Worm (Caenorhabditis elegans) whole organism, L1 larva: Measurements from ENCODE around the gene isy-1.

Experiments
- C04F5.9 ChIP-seq: sonication (generic microtip); optimal IDR thresholded peaks from 2 replicates; lab custom pipeline; 2016; ENCODE audit warnings: missing genetic modification characterization, missing compliant biosample characterization
- F16B12.6 ChIP-seq: fragments of 150-350 bp; optimal IDR thresholded peaks from 2 replicates; lab custom pipeline; 2014; ENCODE audit warnings: missing biosample characterization, missing genetic modification characterization
- alr-1 ChIP-seq: fragments of 200-800 bp; sonication (Bioruptor generic); optimal IDR thresholded peaks from 2 replicates; lab custom pipeline; 2018; ENCODE audit warnings: borderline replicate concordance, mild to moderate bottlenecking, missing genetic modification characterization, missing compliant biosample characterization
- ama-1 ChIP-seq: fragments of 150-350 bp; optimal IDR thresholded peaks from 2 replicates; lab custom pipeline; 2014
- blmp-1 ChIP-seq: fragments of 150-350 bp; optimal IDR thresholded peaks from 2 replicates; lab custom pipeline; 2014; ENCODE audit warnings: missing biosample characterization, missing genetic modification characterization
- ceh-63 ChIP-seq: fragments of 200-800 bp; sonication (Bioruptor generic); optimal IDR thresholded peaks from 2 replicates; lab custom pipeline; 2018; ENCODE audit warnings: mild to moderate bottlenecking, missing genetic modification characterization, missing compliant biosample characterization
- ceh-8 ChIP-seq: fragments of 200-800 bp; sonication (Bioruptor generic); optimal IDR thresholded peaks from 2 replicates; lab custom pipeline; 2018; ENCODE audit warnings: mild to moderate bottlenecking, missing genetic modification characterization, moderate library complexity, missing compliant biosample characterization
- ceh-82 ChIP-seq, 3 experiments: fragments of 150-350 bp in 1 of 3; sonication (generic microtip) in 2 of 3; optimal IDR thresholded peaks; 2 replicates each; lab custom pipeline; 2014 to 2017; ENCODE audit warnings: missing biosample characterization in 3 of 3, missing genetic modification characterization in 3 of 3
- ceh-88 ChIP-seq: fragments of 200-800 bp; sonication (Bioruptor generic); IDR thresholded peaks from 2 replicates; pipeline ENCODE4 v1.3.6; 2022; ENCODE audit warnings: missing genetic modification characterization, missing compliant biosample characterization
- ces-1 ChIP-seq: fragments of 150-350 bp; optimal IDR thresholded peaks from 2 replicates; lab custom pipeline; 2014; ENCODE audit warnings: missing biosample characterization, missing genetic modification reagents, missing genetic modification characterization
- dpl-1 ChIP-seq, 3 experiments: fragments of 150-350 bp in 2 of 3; sonication (generic microtip) in 1 of 3; optimal IDR thresholded peaks; 2 replicates each; lab custom pipeline; 2014 to 2017; ENCODE audit warnings: missing biosample characterization in 3 of 3, missing genetic modification characterization in 3 of 3, missing genetic modification reagents in 3 of 3
- egl-13 ChIP-seq: sonication (generic microtip); optimal IDR thresholded peaks from 2 replicates; lab custom pipeline; 2016; ENCODE audit warnings: missing genotype, missing genetic modification reagents, missing genetic modification characterization, missing compliant biosample characterization
- egl-27 ChIP-seq, 2 experiments: fragments of 150-350 bp in 1 of 2; sonication (generic microtip); optimal IDR thresholded peaks; 3 replicates each; lab custom pipeline; 2017 to 2018; ENCODE audit warnings: missing biosample characterization in 2 of 2, missing genetic modification characterization in 2 of 2, missing genetic modification reagents in 2 of 2
- elt-3 ChIP-seq, 6 experiments: fragments of 150-350 bp in 1 of 6; sonication (generic microtip); optimal IDR thresholded peaks; 2 replicates each; lab custom pipeline; 2017 to 2018; ENCODE audit warnings: missing biosample characterization in 6 of 6, missing genetic modification characterization in 6 of 6, inconsistent platforms in 1 of 6
- fkh-8 ChIP-seq: sonication (generic microtip); optimal IDR thresholded peaks from 2 replicates; lab custom pipeline; 2016; ENCODE audit warnings: mild to moderate bottlenecking, missing genetic modification characterization, missing compliant biosample characterization
- grh-1 ChIP-seq: fragments of 200-800 bp; sonication (Bioruptor generic); IDR thresholded peaks from 2 replicates; pipeline ENCODE4 v1.3.6; 2022; ENCODE audit warnings: missing genetic modification reagents, missing genetic modification characterization, missing compliant biosample characterization
- hlh-4 ChIP-seq: sonication (generic microtip); optimal IDR thresholded peaks from 2 replicates; lab custom pipeline; 2016; ENCODE audit warnings: mild to moderate bottlenecking, missing genetic modification characterization, missing compliant biosample characterization
- hpl-2 ChIP-seq: fragments of 150-350 bp; optimal IDR thresholded peaks from 2 replicates; lab custom pipeline; 2014; ENCODE audit warnings: missing biosample characterization, missing genetic modification reagents, missing genetic modification characterization
- irx-1 ChIP-seq: sonication (generic microtip); optimal IDR thresholded peaks from 2 replicates; lab custom pipeline; 2016; ENCODE audit warnings: missing genetic modification characterization, missing compliant biosample characterization
- lin-13 ChIP-seq: fragments of 150-350 bp; optimal IDR thresholded peaks from 2 replicates; lab custom pipeline; 2014; ENCODE audit warnings: missing biosample characterization, missing genetic modification reagents, missing genetic modification characterization
- lin-14 ChIP-seq: fragments of 200-800 bp; sonication (Bioruptor generic); optimal IDR thresholded peaks from 2 replicates; lab custom pipeline; 2018; ENCODE audit warnings: mild to moderate bottlenecking, missing genetic modification characterization, moderate library complexity, missing compliant biosample characterization
- lin-15B ChIP-seq: fragments of 150-350 bp; sonication (generic microtip); optimal IDR thresholded peaks from 3 replicates; lab custom pipeline; 2014; ENCODE audit warnings: missing biosample characterization, missing genetic modification characterization
- lin-35 ChIP-seq, 2 experiments: fragments of 150-350 bp; optimal IDR thresholded peaks; 2 replicates each; lab custom pipeline; 2014; ENCODE audit warnings: missing biosample characterization in 2 of 2, missing genetic modification characterization in 2 of 2, missing genetic modification reagents in 2 of 2
- lir-3 ChIP-seq: sonication (generic microtip); optimal IDR thresholded peaks from 2 replicates; lab custom pipeline; 2016; ENCODE audit warnings: mild to moderate bottlenecking, missing genetic modification characterization, moderate library complexity, missing compliant biosample characterization; ENCODE audit not compliant: poor library complexity
- lsy-2 ChIP-seq, 2 experiments: fragments of 150-350 bp; optimal IDR thresholded peaks; 2 replicates each; lab custom pipeline; 2014; ENCODE audit warnings: missing biosample characterization in 2 of 2, missing genetic modification characterization in 2 of 2
- mdl-1 ChIP-seq, 2 experiments: fragments of 150-350 bp; optimal IDR thresholded peaks; 2 replicates each; lab custom pipeline; 2014 to 2017; ENCODE audit warnings: missing biosample characterization in 2 of 2, missing genetic modification characterization in 2 of 2, inconsistent platforms in 1 of 2
- mep-1 ChIP-seq: fragments of 150-350 bp; optimal IDR thresholded peaks from 2 replicates; lab custom pipeline; 2014; ENCODE audit warnings: missing biosample characterization, missing genetic modification characterization
- nhr-11 ChIP-seq: fragments of 150-350 bp; optimal IDR thresholded peaks from 2 replicates; lab custom pipeline; 2014; ENCODE audit warnings: missing biosample characterization, missing genetic modification characterization
- nhr-19 ChIP-seq: fragments of 200-800 bp; sonication (Bioruptor generic); conservative IDR thresholded peaks from 2 replicates; pipeline ENCODE4 v1.3.6; 2022; ENCODE audit warnings: missing genetic modification characterization, missing compliant biosample characterization
- nhr-71 ChIP-seq: sonication (generic microtip); optimal IDR thresholded peaks from 2 replicates; lab custom pipeline; 2016; ENCODE audit warnings: mild to moderate bottlenecking, missing genetic modification characterization, moderate library complexity, missing compliant biosample characterization
- nhr-76 ChIP-seq: sonication (generic microtip); optimal IDR thresholded peaks from 2 replicates; lab custom pipeline; 2017; ENCODE audit warnings: missing biosample characterization, missing genetic modification characterization
- nhr-85 ChIP-seq: sonication (generic microtip); peaks from one replicate; lab custom pipeline; 2016; ENCODE audit warnings: missing genetic modification characterization, inconsistent platforms, missing compliant biosample characterization
- nhr-90 ChIP-seq: sonication (generic microtip); optimal IDR thresholded peaks from 2 replicates; lab custom pipeline; 2016; ENCODE audit warnings: mild to moderate bottlenecking, missing genetic modification characterization, missing compliant biosample characterization; ENCODE audit not compliant: poor library complexity
- pax-3 ChIP-seq: fragments of 200-800 bp; sonication (Bioruptor generic); optimal IDR thresholded peaks from 2 replicates; lab custom pipeline; 2018; ENCODE audit warnings: mild to moderate bottlenecking, missing genetic modification characterization, moderate library complexity, missing compliant biosample characterization
- snpc-4 ChIP-seq: fragments of 150-350 bp; optimal IDR thresholded peaks from 2 replicates; lab custom pipeline; 2014; ENCODE audit warnings: missing biosample characterization, missing genetic modification characterization
- snu-23 ChIP-seq: sonication (generic microtip); optimal IDR thresholded peaks from 2 replicates; lab custom pipeline; 2016; ENCODE audit warnings: missing genetic modification characterization, missing compliant biosample characterization
- sox-4 ChIP-seq: sonication (generic microtip); optimal IDR thresholded peaks from 2 replicates; lab custom pipeline; 2016; ENCODE audit warnings: missing genetic modification characterization, missing compliant biosample characterization
- sptf-1 ChIP-seq: fragments of 150-350 bp; optimal IDR thresholded peaks from 2 replicates; lab custom pipeline; 2014; ENCODE audit warnings: missing biosample characterization, missing genetic modification characterization
- sup-37 ChIP-seq: fragments of 200-800 bp; sonication (Bioruptor generic); optimal IDR thresholded peaks from 2 replicates; lab custom pipeline; 2018; ENCODE audit warnings: mild to moderate bottlenecking, missing genetic modification characterization, missing compliant biosample characterization
- swsn-7 ChIP-seq: sonication (generic microtip); optimal IDR thresholded peaks from 2 replicates; lab custom pipeline; 2016; ENCODE audit warnings: missing genetic modification characterization, missing compliant biosample characterization
- tlp-1 ChIP-seq: fragments of 150-350 bp; optimal IDR thresholded peaks from 2 replicates; lab custom pipeline; 2014; ENCODE audit warnings: missing biosample characterization, missing genetic modification characterization
- unc-130 ChIP-seq: fragments of 150-350 bp; optimal IDR thresholded peaks from 2 replicates; lab custom pipeline; 2017; ENCODE audit warnings: missing biosample characterization, missing genetic modification characterization, inconsistent platforms
- unc-30 ChIP-seq: sonication (generic microtip); optimal IDR thresholded peaks from 2 replicates; lab custom pipeline; 2017; ENCODE audit warnings: missing biosample characterization, missing genetic modification characterization
- unc-62 ChIP-seq: fragments of 150-350 bp; optimal IDR thresholded peaks from 2 replicates; lab custom pipeline; 2014; ENCODE audit warnings: missing biosample characterization, missing genetic modification reagents, missing genetic modification characterization
- unc-86 ChIP-seq: sonication (generic microtip); optimal IDR thresholded peaks from 2 replicates; lab custom pipeline; 2016; ENCODE audit warnings: missing genetic modification characterization, missing compliant biosample characterization
- unc-98 ChIP-seq: fragments of 200-800 bp; sonication (Bioruptor generic); IDR thresholded peaks from 2 replicates; pipeline ENCODE4 v1.3.6; 2022; ENCODE audit warnings: missing genetic modification characterization, missing compliant biosample characterization
- vab-15 ChIP-seq: sonication (generic microtip); optimal IDR thresholded peaks from 2 replicates; lab custom pipeline; 2017; ENCODE audit warnings: missing genotype, mild to moderate bottlenecking, missing genetic modification characterization, missing compliant biosample characterization
- xbp-1 ChIP-seq: sonication (generic microtip); optimal IDR thresholded peaks from 2 replicates; lab custom pipeline; 2016; ENCODE audit warnings: missing genetic modification characterization, missing compliant biosample characterization
- zip-4 ChIP-seq: fragments of 200-800 bp; sonication (Bioruptor generic); optimal IDR thresholded peaks from 2 replicates; lab custom pipeline; 2018; ENCODE audit warnings: mild to moderate bottlenecking, missing genetic modification characterization, moderate library complexity, missing compliant biosample characterization
- ztf-11 ChIP-seq, 2 experiments: sonication (generic microtip); optimal IDR thresholded peaks; 2 replicates each; lab custom pipeline; 2016 to 2017; ENCODE audit warnings: missing genetic modification characterization in 2 of 2, missing biosample characterization in 1 of 2, missing compliant biosample characterization in 1 of 2
- ztf-4 ChIP-seq: fragments of 150-350 bp; optimal IDR thresholded peaks from 2 replicates; lab custom pipeline; 2014; ENCODE audit warnings: missing biosample characterization, missing genetic modification characterization

The isy-1 gene

ce11 chrV:10951655-10952278 lies 48.7 kb downstream of the isy-1 start, which contains the start of gene F17C11.4:
F17C11.4 (plus strand) TSS chrV:10951860.
- TF ChIP-seq fkh-8 (tag; lab: Kevin White, UChicago) (peak; percentile 71), ceh-63 (GFP tag; lab: Kevin White, UChicago) (no peak), ceh-8 (peak; percentile 59), mdl-1 (tag; optimal IDR thresholded peaks at IDR 0.05; lab: Kevin White, UChicago) (peak in 1 of 2 experiments; percentile 97), ceh-88 (GFP tag; lab: Robert Waterston, UW) (0 out of 2 replicates have a peak, but pooled peaks have one; percentile 17), blmp-1 (tag; lab: Kevin White, UChicago) (peak; percentile 93), elt-3 (tag; optimal IDR thresholded peaks at IDR 0.05; lab: Kevin White, UChicago) (peak in 2 of 6 experiments; percentile 39 to 84), sox-4 (no peak), alr-1 (tag; lab: Kevin White, UChicago) (no peak), zip-4 (peak; percentile 21), nhr-85 (tag; lab: Kevin White, UChicago) (peak; percentile 98), lin-35 (GFP tag; optimal IDR thresholded peaks at IDR 0.05; lab: Kevin White, UChicago) (peak; percentile 69 to 78), unc-62 (GFP tag; lab: Kevin White, UChicago) (no peak), snpc-4 (tag; lab: Kevin White, UChicago) (peak; percentile 71), irx-1 (tag; lab: Kevin White, UChicago) (peak; percentile 72), hlh-4 (tag; lab: Kevin White, UChicago) (no peak), dpl-1 (GFP tag; optimal IDR thresholded peaks at IDR 0.05; lab: Kevin White, UChicago) (peak; percentile 48 to 63 (median 55)), nhr-76 (tag; lab: Kevin White, UChicago) (no peak), ces-1 (GFP tag; lab: Kevin White, UChicago) (no peak), ztf-11 (tag; optimal IDR thresholded peaks at IDR 0.05; lab: Kevin White, UChicago) (no peak), ceh-82 (tag; optimal IDR thresholded peaks at IDR 0.05; lab: Kevin White, UChicago) (peak; percentile 27 to 66 (median 35)), unc-130 (tag; lab: Kevin White, UChicago) (peak; percentile 98), nhr-11 (tag; lab: Kevin White, UChicago) (peak; percentile 42), xbp-1 (peak; percentile 74), swsn-7 (tag; lab: Kevin White, UChicago) (peak; percentile 77), sup-37 (no peak), snu-23 (peak; percentile 95), sptf-1 (no peak), lsy-2 (tag; optimal IDR thresholded peaks at IDR 0.05; lab: Kevin White, UChicago) (peak; percentile 80 to 81), ama-1 (lab: Kevin White, UChicago) (peak; percentile 52), grh-1 (no peak), nhr-19 (GFP tag; lab: Robert Waterston, UW) (peak; percentile 96), ztf-4 (peak; percentile 84), nhr-71 (tag; lab: Kevin White, UChicago) (peak; percentile 99), unc-86 (tag; lab: Kevin White, UChicago) (peak; percentile 56), C04F5.9 (tag; lab: Kevin White, UChicago) (peak; percentile 25), unc-98 (GFP tag; lab: Robert Waterston, UW) (peak; percentile 57; the same call in 1 of the 2 replicates), mep-1 (tag; lab: Kevin White, UChicago) (peak; percentile 75), egl-13 (tag; lab: Kevin White, UChicago) (peak; percentile 61), nhr-90 (tag; lab: Kevin White, UChicago) (peak; percentile 83), vab-15 (tag; lab: Kevin White, UChicago) (peak; percentile 98), F16B12.6 (tag; lab: Kevin White, UChicago) (no peak), lin-14 (GFP tag; lab: Kevin White, UChicago) (peak; percentile 96), pax-3 (tag; lab: Kevin White, UChicago) (no peak), lin-13 (GFP tag; lab: Kevin White, UChicago) (peak; percentile 78), tlp-1 (tag; lab: Kevin White, UChicago) (no peak), hpl-2 (no peak), egl-27 (tag; optimal IDR thresholded peaks at IDR 0.05; lab: Kevin White, UChicago) (peak; percentile 59 to 60), unc-30 (no peak), lin-15B (no peak), lir-3 (tag; lab: Kevin White, UChicago) (peak; percentile 78)
